Worm (Caenorhabditis elegans): ENCODE results near the gene clec-266.

Gene clec-266

ce11 chrX:6598732-6599131, 24.0 kb downstream of the clec-266 start, which contains the start of gene hic-1:
Gene hic-1, minus strand, starts transcription at chrX:6598832.
- peak; percentile 27 for TF ChIP-seq lin-14 (GFP tag; optimal IDR thresholded peaks at IDR 0.05)
- no peak for TF ChIP-seq ceh-63 (GFP tag; optimal IDR thresholded peaks at IDR 0.05)

ce11 chrX:6597089-6597488, 25.6 kb downstream of the clec-266 start, which contains the start of gene ttr-6:
Gene ttr-6, minus strand, starts transcription at chrX:6597121.
- peak; percentile 2 for TF ChIP-seq snu-23 (GFP tag; optimal IDR thresholded peaks at IDR 0.05)
- TF ChIP-seq efl-1 (optimal IDR thresholded peaks at IDR 0.05): no peak
- TF ChIP-seq efl-1 (GFP tag; optimal IDR thresholded peaks at IDR 0.05 in 1 of 2): peak in 1 of 2 experiments; percentile 31
- no peak for TF ChIP-seq zag-1 (tag; optimal IDR thresholded peaks at IDR 0.05)
- no peak for TF ChIP-seq C34B4.2 (tag; optimal IDR thresholded peaks at IDR 0.05)
- TF ChIP-seq fkh-4 (tag; optimal IDR thresholded peaks at IDR 0.05; ENCODE audit: borderline replicate concordance): no peak
- TF ChIP-seq pag-3 (tag; optimal IDR thresholded peaks at IDR 0.05; ENCODE audit: borderline replicate concordance, insufficient read depth): peak; percentile 34
- no peak for TF ChIP-seq fkh-10 (GFP tag; optimal IDR thresholded peaks at IDR 0.05)
- no peak for TF ChIP-seq unc-130 (tag; optimal IDR thresholded peaks at IDR 0.05)
- peak; percentile 42 for TF ChIP-seq nhr-71 (tag; optimal IDR thresholded peaks at IDR 0.05)
- TF ChIP-seq blmp-1 (tag; optimal IDR thresholded peaks at IDR 0.05): no peak
- no peak for TF ChIP-seq ceh-82 (tag; optimal IDR thresholded peaks at IDR 0.05)
- TF ChIP-seq sup-37 (GFP tag; optimal IDR thresholded peaks at IDR 0.05): no peak
- no peak for TF ChIP-seq elt-3 (tag; optimal IDR thresholded peaks at IDR 0.05)
- no peak for TF ChIP-seq mdl-1 (tag; optimal IDR thresholded peaks at IDR 0.05)
- TF ChIP-seq tlp-1 (tag; optimal IDR thresholded peaks at IDR 0.05): no peak
- TF ChIP-seq snpc-4 (tag; optimal IDR thresholded peaks at IDR 0.05): no peak
- TF ChIP-seq C16A3.4 (tag; optimal IDR thresholded peaks at IDR 0.05): no peak
- no peak for TF ChIP-seq unc-30 (tag; optimal IDR thresholded peaks at IDR 0.05)
- TF ChIP-seq C04F5.9 (tag; optimal IDR thresholded peaks at IDR 0.05): no peak
- TF ChIP-seq nhr-77 (tag; optimal IDR thresholded peaks at IDR 0.05): no peak
- no peak for TF ChIP-seq lin-35 (GFP tag; optimal IDR thresholded peaks at IDR 0.05)
- no peak for TF ChIP-seq dpl-1 (GFP tag; optimal IDR thresholded peaks at IDR 0.05)
- TF ChIP-seq unc-98 (GFP tag; IDR thresholded peaks at IDR 0.05): no peak
- TF ChIP-seq aly-2 (tag; optimal IDR thresholded peaks at IDR 0.05): no peak
- no peak for TF ChIP-seq jun-1 (tag; optimal IDR thresholded peaks at IDR 0.05)
- TF ChIP-seq lin-39 (tag; optimal IDR thresholded peaks at IDR 0.05): no peak
- TF ChIP-seq nhr-20 (tag; optimal IDR thresholded peaks at IDR 0.05): no peak
- TF ChIP-seq lin-14 (GFP tag; optimal IDR thresholded peaks at IDR 0.05): peak; percentile 53
- TF ChIP-seq unc-62 (GFP tag; optimal IDR thresholded peaks at IDR 0.05): no peak
- TF ChIP-seq alr-1 (tag; optimal IDR thresholded peaks at IDR 0.05; ENCODE audit: borderline replicate concordance): no peak
- no peak for TF ChIP-seq nhr-84 (tag; optimal IDR thresholded peaks at IDR 0.05)
- no peak for TF ChIP-seq irx-1 (tag; optimal IDR thresholded peaks at IDR 0.05)
- no peak for TF ChIP-seq ztf-4 (tag; optimal IDR thresholded peaks at IDR 0.05)
- TF ChIP-seq ama-1 (optimal IDR thresholded peaks at IDR 0.05): no peak
- TF ChIP-seq nhr-47 (tag; optimal IDR thresholded peaks at IDR 0.05): no peak
- TF ChIP-seq zip-4 (GFP tag; optimal IDR thresholded peaks at IDR 0.05): no peak
- no peak for TF ChIP-seq vab-15 (tag; optimal IDR thresholded peaks at IDR 0.05)
- TF ChIP-seq ceh-63 (GFP tag; optimal IDR thresholded peaks at IDR 0.05): no peak
- TF ChIP-seq Y116A8C.19 (tag; optimal IDR thresholded peaks at IDR 0.05; ENCODE audit: borderline replicate concordance): no peak
- no peak for TF ChIP-seq fos-1 (tag; optimal IDR thresholded peaks at IDR 0.05)
- no peak for TF ChIP-seq nhr-85 (tag)
- peak; percentile 23; the same call in 1 of the 2 replicates for TF ChIP-seq nhr-19 (GFP tag; conservative IDR thresholded peaks at IDR 0.05)
- peak; percentile 69 for TF ChIP-seq rnt-1 (tag; optimal IDR thresholded peaks at IDR 0.05)
- TF ChIP-seq lir-3 (tag; optimal IDR thresholded peaks at IDR 0.05; ENCODE audit: poor library complexity): no peak
- TF ChIP-seq egl-27 (tag; optimal IDR thresholded peaks at IDR 0.05): no peak
- TF ChIP-seq fkh-8 (tag; optimal IDR thresholded peaks at IDR 0.05): no peak

Measured in whole organism, L1 larva.